Worm (Caenorhabditis elegans) whole organism, L2 larva: ENCODE results near the gene F42A10.7.

Experiments
- C34F6.9 ChIP-seq: fragments of 150-350 bp; optimal IDR thresholded peaks from 2 replicates; lab custom pipeline; 2014; ENCODE audit warnings: missing biosample characterization, missing genetic modification characterization
- F13H6.1 ChIP-seq: sonication (generic microtip); optimal IDR thresholded peaks from 2 replicates; lab custom pipeline; 2016; ENCODE audit warnings: missing genetic modification characterization, missing compliant biosample characterization
- R02D3.7 ChIP-seq: fragments of 150-350 bp; optimal IDR thresholded peaks from 2 replicates; lab custom pipeline; 2014; ENCODE audit warnings: missing biosample characterization, missing genetic modification characterization
- Y55F3AM.14 ChIP-seq: fragments of 200-800 bp; sonication (Bioruptor generic); optimal IDR thresholded peaks from 2 replicates; lab custom pipeline; 2018; ENCODE audit warnings: mild to moderate bottlenecking, missing genetic modification characterization, missing compliant biosample characterization
- ZK546.5 ChIP-seq: sonication (generic microtip); optimal IDR thresholded peaks from 2 replicates; lab custom pipeline; 2017; ENCODE audit warnings: missing biosample characterization, missing genetic modification characterization
- alr-1 ChIP-seq: fragments of 150-350 bp; optimal IDR thresholded peaks from 2 replicates; lab custom pipeline; 2014; ENCODE audit warnings: missing biosample characterization, missing genetic modification characterization
- aly-2 ChIP-seq: fragments of 150-350 bp; optimal IDR thresholded peaks from 2 replicates; lab custom pipeline; 2014; ENCODE audit warnings: missing biosample characterization, missing genetic modification characterization
- ama-1 ChIP-seq: fragments of 150-350 bp; optimal IDR thresholded peaks from 2 replicates; lab custom pipeline; 2018; ENCODE audit warnings: inconsistent platforms
- blmp-1 ChIP-seq: sonication (generic microtip); optimal IDR thresholded peaks from 2 replicates; lab custom pipeline; 2017; ENCODE audit warnings: missing genetic modification characterization, mild to moderate bottlenecking, missing compliant biosample characterization, antibody characterized with exemption, moderate library complexity; ENCODE audit not compliant: insufficient read depth
- ceh-16 ChIP-seq: fragments of 150-350 bp; optimal IDR thresholded peaks from 2 replicates; lab custom pipeline; 2014; ENCODE audit warnings: missing biosample characterization, missing genetic modification characterization
- ceh-82 ChIP-seq: fragments of 150-350 bp; optimal IDR thresholded peaks from 2 replicates; lab custom pipeline; 2014; ENCODE audit warnings: missing biosample characterization, missing genetic modification characterization
- crh-2 ChIP-seq: sonication (generic microtip); optimal IDR thresholded peaks from 2 replicates; lab custom pipeline; 2017; ENCODE audit warnings: missing biosample characterization, missing genetic modification characterization
- dmd-4 ChIP-seq: sonication (generic microtip); optimal IDR thresholded peaks from 2 replicates; lab custom pipeline; 2017; ENCODE audit warnings: missing biosample characterization, missing genetic modification characterization
- egl-27 ChIP-seq: sonication (generic microtip); optimal IDR thresholded peaks from 3 replicates; lab custom pipeline; 2017; ENCODE audit warnings: missing biosample characterization, missing genetic modification reagents, missing genetic modification characterization
- elt-3 ChIP-seq: sonication (generic microtip); optimal IDR thresholded peaks from 2 replicates; lab custom pipeline; 2017; ENCODE audit warnings: missing biosample characterization, missing genetic modification characterization
- fos-1 ChIP-seq: fragments of 150-350 bp; optimal IDR thresholded peaks from 2 replicates; lab custom pipeline; 2014; ENCODE audit warnings: missing biosample characterization, missing genetic modification characterization
- gmeb-1 ChIP-seq: fragments of 150-350 bp; optimal IDR thresholded peaks from 2 replicates; lab custom pipeline; 2014; ENCODE audit warnings: missing biosample characterization, missing genetic modification characterization
- lin-11 ChIP-seq: fragments of 150-350 bp; sonication (generic microtip); optimal IDR thresholded peaks from 2 replicates; lab custom pipeline; 2014; ENCODE audit warnings: missing biosample characterization, missing genetic modification characterization, inconsistent platforms, mixed read lengths
- lin-13 ChIP-seq: fragments of 150-350 bp; optimal IDR thresholded peaks from 2 replicates; lab custom pipeline; 2014; ENCODE audit warnings: missing biosample characterization, missing genetic modification reagents, missing genetic modification characterization
- lin-39 ChIP-seq: fragments of 150-350 bp; optimal IDR thresholded peaks from 2 replicates; lab custom pipeline; 2014; ENCODE audit warnings: missing biosample characterization, missing genetic modification reagents, missing genetic modification characterization
- lsy-2 ChIP-seq, 2 experiments: fragments of 150-350 bp in 1 of 2; sonication (generic microtip) in 1 of 2; optimal IDR thresholded peaks; 2 replicates each; lab custom pipeline; 2014 to 2017; ENCODE audit warnings: missing biosample characterization in 2 of 2, missing genetic modification characterization in 2 of 2
- mab-5 ChIP-seq: fragments of 150-350 bp; optimal IDR thresholded peaks from 2 replicates; lab custom pipeline; 2014; ENCODE audit warnings: missing biosample characterization, missing genetic modification characterization
- mbf-1 ChIP-seq: sonication (generic microtip); optimal IDR thresholded peaks from 2 replicates; lab custom pipeline; 2017; ENCODE audit warnings: missing biosample characterization, missing genetic modification characterization
- mdl-1 ChIP-seq, 2 experiments: fragments of 150-350 bp in 1 of 2; sonication (generic microtip) in 1 of 2; optimal IDR thresholded peaks; 2 replicates each; lab custom pipeline; 2017; ENCODE audit warnings: missing biosample characterization in 2 of 2, missing genetic modification characterization in 2 of 2
- nhr-11 ChIP-seq: fragments of 150-350 bp; optimal IDR thresholded peaks from 2 replicates; lab custom pipeline; 2014; ENCODE audit warnings: missing biosample characterization, missing genetic modification characterization
- nhr-12 ChIP-seq: fragments of 150-350 bp; optimal IDR thresholded peaks from 2 replicates; lab custom pipeline; 2014; ENCODE audit warnings: missing biosample characterization, missing genetic modification characterization
- nhr-129 ChIP-seq: fragments of 150-350 bp; optimal IDR thresholded peaks from 2 replicates; lab custom pipeline; 2014; ENCODE audit warnings: missing biosample characterization, missing genetic modification characterization
- nhr-21 ChIP-seq: fragments of 150-350 bp; optimal IDR thresholded peaks from 2 replicates; lab custom pipeline; 2014; ENCODE audit warnings: missing biosample characterization, missing genetic modification characterization
- nhr-23 ChIP-seq: fragments of 150-350 bp; optimal IDR thresholded peaks from 2 replicates; lab custom pipeline; 2014; ENCODE audit warnings: missing biosample characterization, missing genetic modification reagents, missing genetic modification characterization
- nhr-237 ChIP-seq: fragments of 150-350 bp; optimal IDR thresholded peaks from 2 replicates; lab custom pipeline; 2014; ENCODE audit warnings: missing biosample characterization, missing genetic modification characterization
- nhr-25 ChIP-seq: fragments of 150-350 bp; sonication (generic microtip); optimal IDR thresholded peaks from 3 replicates; lab custom pipeline; 2014; ENCODE audit warnings: missing biosample characterization, missing genetic modification characterization
- nhr-6 ChIP-seq: fragments of 150-350 bp; optimal IDR thresholded peaks from 2 replicates; lab custom pipeline; 2014; ENCODE audit warnings: missing biosample characterization, missing genetic modification characterization
- nhr-77 ChIP-seq: fragments of 150-350 bp; optimal IDR thresholded peaks from 2 replicates; lab custom pipeline; 2014; ENCODE audit warnings: missing biosample characterization, missing genetic modification characterization
- peb-1 ChIP-seq: fragments of 150-350 bp; optimal IDR thresholded peaks from 2 replicates; lab custom pipeline; 2014; ENCODE audit warnings: missing biosample characterization, missing genetic modification characterization
- sem-4 ChIP-seq: fragments of 150-350 bp; optimal IDR thresholded peaks from 2 replicates; lab custom pipeline; 2014; ENCODE audit warnings: missing biosample characterization, missing genetic modification reagents, missing genetic modification characterization
- skn-1 ChIP-seq: sonication (generic microtip); optimal IDR thresholded peaks from 2 replicates; lab custom pipeline; 2017; ENCODE audit warnings: missing biosample characterization, missing genetic modification characterization
- sma-3 ChIP-seq: sonication (generic microtip); optimal IDR thresholded peaks from 2 replicates; lab custom pipeline; 2016; ENCODE audit warnings: missing genetic modification reagents, missing genetic modification characterization, missing compliant biosample characterization
- sma-9 ChIP-seq, 2 experiments: fragments of 150-350 bp in 1 of 2; sonication (generic microtip) in 1 of 2; optimal IDR thresholded peaks; 2 replicates each; lab custom pipeline; 2014 to 2016; ENCODE audit warnings: missing genetic modification characterization in 2 of 2, mild to moderate bottlenecking in 1 of 2, missing biosample characterization in 1 of 2, missing compliant biosample characterization in 1 of 2, missing genetic modification reagents in 1 of 2, moderate library complexity in 1 of 2
- unc-39 ChIP-seq: fragments of 150-350 bp; optimal IDR thresholded peaks from 2 replicates; lab custom pipeline; 2014; ENCODE audit warnings: missing biosample characterization, missing genetic modification characterization
- unc-55 ChIP-seq: fragments of 150-350 bp; sonication (generic microtip); optimal IDR thresholded peaks from 3 replicates; lab custom pipeline; 2014; ENCODE audit warnings: missing biosample characterization, missing genetic modification reagents, missing genetic modification characterization
- unc-62 ChIP-seq: fragments of 150-350 bp; optimal IDR thresholded peaks from 2 replicates; lab custom pipeline; 2014; ENCODE audit warnings: missing biosample characterization, missing genetic modification reagents, missing genetic modification characterization
- zag-1 ChIP-seq: fragments of 150-350 bp; optimal IDR thresholded peaks from 2 replicates; lab custom pipeline; 2014; ENCODE audit warnings: missing biosample characterization, missing genetic modification characterization
- ztf-1 ChIP-seq: fragments of 200-800 bp; sonication (Bioruptor generic); conservative IDR thresholded peaks from 2 replicates; pipeline ENCODE4 v1.3.6; 2022; ENCODE audit warnings: missing genetic modification characterization, missing compliant biosample characterization
- ztf-11 ChIP-seq: sonication (generic microtip); optimal IDR thresholded peaks from 2 replicates; lab custom pipeline; 2017; ENCODE audit warnings: missing biosample characterization, missing genetic modification characterization
- ztf-4 ChIP-seq: fragments of 150-350 bp; optimal IDR thresholded peaks from 2 replicates; lab custom pipeline; 2014; ENCODE audit warnings: missing biosample characterization, missing genetic modification characterization

The F42A10.7 gene

ce11 chrIII:6139328-6139727, 39.2 kb downstream of the F42A10.7 start:
- TF ChIP-seq mdl-1 (tag; optimal IDR thresholded peaks at IDR 0.05; lab: Kevin White, UChicago) (peak in 1 of 2 experiments; percentile 18), zag-1 (tag; lab: Kevin White, UChicago) (peak; percentile 9), unc-55 (GFP tag; lab: Kevin White, UChicago) (peak; percentile 45), lsy-2 (tag; optimal IDR thresholded peaks at IDR 0.05; lab: Kevin White, UChicago) (no peak), lin-11 (no peak), sma-9 (GFP tag; optimal IDR thresholded peaks at IDR 0.05; lab: Kevin White, UChicago) (peak; percentile 28), sma-9 (tag; optimal IDR thresholded peaks at IDR 0.05; lab: Kevin White, UChicago) (no peak)

- TF ChIP-seq ceh-82 (tag; lab: Kevin White, UChicago) (no peak), blmp-1 (tag; lab: Kevin White, UChicago) (no peak), alr-1 (no peak), nhr-21 (tag; lab: Kevin White, UChicago) (no peak), unc-55 (GFP tag; lab: Kevin White, UChicago) (peak; percentile 48), crh-2 (tag; lab: Kevin White, UChicago) (no peak), mab-5 (no peak), nhr-12 (tag; lab: Kevin White, UChicago) (no peak), sma-9 (GFP tag; optimal IDR thresholded peaks at IDR 0.05; lab: Kevin White, UChicago) (peak; percentile 13), sma-9 (tag; optimal IDR thresholded peaks at IDR 0.05; lab: Kevin White, UChicago) (no peak), ztf-1 (GFP tag; lab: Robert Waterston, UW) (no peak), ZK546.5 (tag; lab: Kevin White, UChicago) (no peak), mdl-1 (tag; optimal IDR thresholded peaks at IDR 0.05; lab: Kevin White, UChicago) (no peak), ceh-16 (tag; lab: Kevin White, UChicago) (no peak), lsy-2 (tag; optimal IDR thresholded peaks at IDR 0.05; lab: Kevin White, UChicago) (peak in 1 of 2 experiments; percentile 18), nhr-6 (tag; lab: Kevin White, UChicago) (no peak), nhr-129 (tag; lab: Kevin White, UChicago) (peak; percentile 23), aly-2 (no peak), fos-1 (tag; lab: Kevin White, UChicago) (no peak), lin-13 (GFP tag; lab: Kevin White, UChicago) (peak; percentile 12), unc-62 (GFP tag; lab: Kevin White, UChicago) (no peak), gmeb-1 (tag; lab: Kevin White, UChicago) (no peak), C34F6.9 (tag; lab: Kevin White, UChicago) (peak; percentile 32), nhr-77 (tag; lab: Kevin White, UChicago) (no peak), nhr-23 (tag; lab: Kevin White, UChicago) (no peak), mbf-1 (tag; lab: Kevin White, UChicago) (no peak), zag-1 (tag; lab: Kevin White, UChicago) (no peak), ztf-11 (tag; lab: Kevin White, UChicago) (no peak), Y55F3AM.14 (no peak), lin-11 (no peak), nhr-25 (tag; lab: Kevin White, UChicago) (no peak), nhr-237 (tag; lab: Kevin White, UChicago) (no peak), ama-1 (lab: Kevin White, UChicago) (no peak), skn-1 (tag; lab: Kevin White, UChicago) (no peak), lin-39 (tag; lab: Kevin White, UChicago) (no peak), R02D3.7 (no peak), peb-1 (tag; lab: Kevin White, UChicago) (no peak), egl-27 (no peak), ztf-4 (no peak), sem-4 (tag; lab: Kevin White, UChicago) (no peak), nhr-11 (no peak), unc-39 (tag; lab: Kevin White, UChicago) (no peak), F13H6.1 (tag; lab: Kevin White, UChicago) (peak; percentile 82), elt-3 (tag; lab: Kevin White, UChicago) (no peak), dmd-4 (tag; lab: Kevin White, UChicago) (no peak), sma-3 (GFP tag; lab: Kevin White, UChicago) (no peak)
- TF ChIP-seq, all 48 proteins: peak for 7
These were observed 40.0 kb downstream of the F42A10.7 start for ce11 chrIII:6138457-6138856.
